Worm (Caenorhabditis elegans) whole organism, L4 larva: ENCODE results near the gene clec-233.

Experiments used
- R02D3.7 ChIP-seq: fragments of 150-350 bp; sonication (generic microtip); optimal IDR thresholded peaks from 3 replicates; lab custom pipeline; 2014; ENCODE audit warnings: missing biosample characterization, missing genetic modification characterization
- attf-4 ChIP-seq: sonication (generic microtip); optimal IDR thresholded peaks from 3 replicates; lab custom pipeline; 2017; ENCODE audit warnings: missing biosample characterization, missing genetic modification characterization
- ceh-28 ChIP-seq: fragments of 150-350 bp; optimal IDR thresholded peaks from 2 replicates; lab custom pipeline; 2014; ENCODE audit warnings: missing biosample characterization, missing genetic modification reagents, missing genetic modification characterization
- ceh-62 ChIP-seq: sonication (generic microtip); optimal IDR thresholded peaks from 2 replicates; lab custom pipeline; 2017; ENCODE audit warnings: missing biosample characterization, missing genetic modification characterization
- ceh-82 ChIP-seq: sonication (generic microtip); optimal IDR thresholded peaks from 2 replicates; lab custom pipeline; 2017; ENCODE audit warnings: missing biosample characterization, missing genetic modification characterization
- daf-16 ChIP-seq, 3 experiments: sonication (generic microtip); optimal IDR thresholded peaks; 2 replicates each; lab custom pipeline; 2016 to 2017; ENCODE audit warnings: missing genetic modification characterization in 3 of 3, missing genetic modification reagents in 3 of 3, mild to moderate bottlenecking in 2 of 3, missing compliant biosample characterization in 2 of 3, missing biosample characterization in 1 of 3, moderate library complexity in 1 of 3
- daf-19 ChIP-seq: fragments of 200-800 bp; sonication (Bioruptor generic); conservative IDR thresholded peaks from 2 replicates; pipeline ENCODE4 v1.3.6; 2022; ENCODE audit warnings: missing genetic modification characterization, missing compliant biosample characterization
- dmd-9 ChIP-seq: fragments of 200-800 bp; sonication (Bioruptor generic); IDR thresholded peaks from 2 replicates; pipeline ENCODE4 v1.3.6; 2022; ENCODE audit warnings: missing genetic modification reagents, missing genetic modification characterization, missing compliant biosample characterization
- egl-27 ChIP-seq: sonication (generic microtip); optimal IDR thresholded peaks from 3 replicates; lab custom pipeline; 2017; ENCODE audit warnings: missing biosample characterization, missing genetic modification reagents, missing genetic modification characterization
- fkh-10 ChIP-seq: fragments of 150-350 bp; optimal IDR thresholded peaks from 2 replicates; lab custom pipeline; 2014; ENCODE audit warnings: missing biosample characterization, missing genetic modification reagents, missing genetic modification characterization
- hlh-11 ChIP-seq: fragments of 200-800 bp; sonication (Bioruptor generic); optimal IDR thresholded peaks from 2 replicates; lab custom pipeline; 2018; ENCODE audit warnings: mild to moderate bottlenecking, missing genetic modification characterization, missing compliant biosample characterization
- hlh-30 ChIP-seq: sonication (generic microtip); optimal IDR thresholded peaks from 2 replicates; lab custom pipeline; 2017; ENCODE audit warnings: antibody characterized with exemption, mild to moderate bottlenecking, missing genetic modification characterization, missing compliant biosample characterization; ENCODE audit not compliant: insufficient read depth
- lin-1 ChIP-seq: fragments of 200-800 bp; sonication (Bioruptor generic); IDR thresholded peaks from 2 replicates; pipeline ENCODE4 v1.3.6; 2022; ENCODE audit warnings: missing genetic modification reagents, missing genetic modification characterization, missing compliant biosample characterization
- lir-3 ChIP-seq: sonication (generic microtip); optimal IDR thresholded peaks from 2 replicates; lab custom pipeline; 2016; ENCODE audit warnings: mild to moderate bottlenecking, missing genetic modification characterization, missing compliant biosample characterization
- lsy-2 ChIP-seq, 2 experiments: fragments of 150-350 bp in 1 of 2; sonication (generic microtip) in 1 of 2; optimal IDR thresholded peaks; 2 replicates each; lab custom pipeline; 2014 to 2017; ENCODE audit warnings: missing biosample characterization in 2 of 2, missing genetic modification characterization in 2 of 2
- madf-5 ChIP-seq, 2 experiments: fragments of 200-800 bp; sonication (Bioruptor generic); IDR thresholded peaks; 2 replicates each; pipeline ENCODE4 v1.3.6; 2022; ENCODE audit warnings: missing compliant biosample characterization in 2 of 2, missing genetic modification characterization in 2 of 2
- mdt-29 ChIP-seq: fragments of 200-800 bp; sonication (Bioruptor generic); IDR thresholded peaks from 2 replicates; pipeline ENCODE4 v1.3.6; 2022; ENCODE audit warnings: missing genetic modification reagents, missing genetic modification characterization, missing compliant biosample characterization
- mes-2 ChIP-seq: sonication (generic microtip); optimal IDR thresholded peaks from 2 replicates; lab custom pipeline; 2016; ENCODE audit warnings: missing genotype, mild to moderate bottlenecking, missing genetic modification characterization, missing compliant biosample characterization; ENCODE audit not compliant: poor library complexity, severe bottlenecking
- nhr-102 ChIP-seq: sonication (generic microtip); optimal IDR thresholded peaks from 2 replicates; lab custom pipeline; 2016; ENCODE audit warnings: mild to moderate bottlenecking, missing genetic modification characterization, moderate library complexity, missing compliant biosample characterization
- nhr-237 ChIP-seq: sonication (generic microtip); optimal IDR thresholded peaks from 2 replicates; lab custom pipeline; 2017; ENCODE audit warnings: missing biosample characterization, missing genetic modification characterization
- nhr-25 ChIP-seq: sonication (generic microtip); optimal IDR thresholded peaks from 2 replicates; lab custom pipeline; 2017; ENCODE audit warnings: missing genetic modification characterization, mild to moderate bottlenecking, missing compliant biosample characterization, antibody characterized with exemption, moderate library complexity, borderline replicate concordance; ENCODE audit not compliant: insufficient read depth
- nhr-48 ChIP-seq: sonication (generic microtip); optimal IDR thresholded peaks from 2 replicates; lab custom pipeline; 2016; ENCODE audit warnings: mild to moderate bottlenecking, missing genetic modification characterization, missing compliant biosample characterization
- nhr-77 ChIP-seq: fragments of 150-350 bp; optimal IDR thresholded peaks from 2 replicates; lab custom pipeline; 2014; ENCODE audit warnings: missing biosample characterization, missing genetic modification characterization
- pha-4 ChIP-seq, 2 experiments: fragments of 150-350 bp in 1 of 2; fragments of 200-800 bp in 1 of 2; sonication (Bioruptor generic) in 1 of 2; IDR thresholded peaks in 1 of 2; optimal IDR thresholded peaks in 1 of 2; 2 replicates each; pipeline versions ENCODE4 v1.3.6 to Lab custom; 2014 to 2022; ENCODE audit warnings: missing genetic modification characterization in 2 of 2, missing genetic modification reagents in 2 of 2, missing biosample characterization in 1 of 2, missing compliant biosample characterization in 1 of 2
- php-3 ChIP-seq: fragments of 200-800 bp; sonication (Bioruptor generic); IDR thresholded peaks from 2 replicates; pipeline ENCODE4 v1.3.6; 2022; ENCODE audit warnings: missing genetic modification reagents, missing genetic modification characterization, missing compliant biosample characterization
- saeg-2 ChIP-seq: fragments of 200-800 bp; sonication (Bioruptor generic); IDR thresholded peaks from 2 replicates; pipeline ENCODE4 v1.3.6; 2022; ENCODE audit warnings: missing genetic modification reagents, missing genetic modification characterization, missing compliant biosample characterization
- snpc-4 ChIP-seq: fragments of 150-350 bp; optimal IDR thresholded peaks from 2 replicates; lab custom pipeline; 2014; ENCODE audit warnings: missing biosample characterization, missing genetic modification characterization
- spr-3 ChIP-seq: fragments of 200-800 bp; sonication (Bioruptor generic); optimal IDR thresholded peaks from 2 replicates; lab custom pipeline; 2018; ENCODE audit warnings: mild to moderate bottlenecking, missing genetic modification characterization, missing compliant biosample characterization
- unc-62 ChIP-seq, 3 experiments: fragments of 150-350 bp in 1 of 3; sonication (generic microtip); optimal IDR thresholded peaks in 2 of 3; peaks in 1 of 3; 1 replicate in 1 of 3; 2 replicates in 2 of 3; lab custom pipeline; 2014 to 2017; ENCODE audit warnings: missing biosample characterization in 3 of 3, missing genetic modification characterization in 3 of 3, missing genetic modification reagents in 3 of 3, missing genotype in 1 of 3
- vab-7 ChIP-seq: fragments of 200-800 bp; sonication (Bioruptor generic); IDR thresholded peaks from 2 replicates; pipeline ENCODE4 v1.3.6; 2022; ENCODE audit warnings: missing genetic modification reagents, missing genetic modification characterization, missing compliant biosample characterization
- zag-1 ChIP-seq: fragments of 150-350 bp; optimal IDR thresholded peaks from 2 replicates; lab custom pipeline; 2014; ENCODE audit warnings: missing biosample characterization, missing genetic modification characterization
- zfp-2 ChIP-seq: sonication (generic microtip); optimal IDR thresholded peaks from 2 replicates; lab custom pipeline; 2016; ENCODE audit warnings: mild to moderate bottlenecking, missing genetic modification characterization, missing compliant biosample characterization
- zip-11 ChIP-seq: fragments of 200-800 bp; sonication (Bioruptor generic); IDR thresholded peaks from 2 replicates; pipeline ENCODE4 v1.3.6; 2022; ENCODE audit warnings: missing genetic modification characterization, missing compliant biosample characterization
- zip-2 ChIP-seq: fragments of 150-350 bp; optimal IDR thresholded peaks from 2 replicates; lab custom pipeline; 2014; ENCODE audit warnings: missing biosample characterization, missing genetic modification characterization

clec-233 gene

DNA sequence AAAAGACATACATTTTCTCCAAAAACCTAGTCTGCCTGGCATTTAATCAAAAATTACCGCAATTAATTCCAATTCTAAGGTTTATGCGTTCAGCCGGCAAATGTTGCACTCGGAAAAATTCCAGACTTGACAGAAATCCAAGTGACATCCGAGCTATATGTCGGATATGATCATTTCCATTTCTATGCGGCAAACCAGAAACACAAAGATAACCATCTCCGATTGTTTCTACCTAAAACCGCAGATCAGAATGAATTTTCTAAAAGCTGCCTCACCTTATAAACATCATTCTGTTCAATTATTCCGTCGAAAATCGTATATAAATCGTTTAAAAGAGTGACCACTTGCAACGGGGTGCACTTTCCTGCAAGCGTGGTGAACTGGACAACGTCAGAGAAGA is 15.4 kb downstream of the clec-233 start:
- TF ChIP-seq php-3 (no peak), zip-11 (GFP tag; lab: Robert Waterston, UW) (no peak), dmd-9 (GFP tag; lab: Robert Waterston, UW) (no peak), R02D3.7 (tag; lab: Kevin White, UChicago) (no peak), zfp-2 (tag; lab: Kevin White, UChicago) (no peak)

DNA sequence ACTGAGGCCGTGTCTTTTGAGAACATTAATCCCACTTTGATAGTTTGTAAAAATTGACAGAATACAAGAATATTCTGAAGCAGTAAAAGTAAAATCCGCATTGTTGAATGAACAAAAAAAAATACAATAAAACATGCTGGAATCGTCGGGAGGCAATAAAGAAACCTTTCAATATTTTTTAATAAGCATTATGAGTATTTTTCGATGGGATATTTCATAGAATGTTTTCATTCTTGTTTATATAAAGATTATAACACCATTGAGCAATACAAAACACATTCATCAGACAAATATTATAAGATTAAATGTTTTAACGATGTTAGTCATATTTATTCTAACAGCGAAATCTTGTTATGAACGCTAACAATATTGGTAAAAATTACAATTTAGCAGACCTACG is 20.0 kb downstream of the clec-233 start, which contains the start of gene gcy-20:
TSS of gene gcy-20 (minus strand) at position 101 of the 400 bp plus-strand sequence.
- TF ChIP-seq pha-4 (GFP tag; IDR thresholded peaks at IDR 0.05; lab: Robert Waterston, UW) (no peak), pha-4 (tag; optimal IDR thresholded peaks at IDR 0.05; lab: Kevin White, UChicago) (no peak), zip-2 (tag; lab: Kevin White, UChicago) (no peak), nhr-77 (tag; lab: Kevin White, UChicago) (no peak), daf-19 (GFP tag; lab: Robert Waterston, UW) (no peak)

DNA sequence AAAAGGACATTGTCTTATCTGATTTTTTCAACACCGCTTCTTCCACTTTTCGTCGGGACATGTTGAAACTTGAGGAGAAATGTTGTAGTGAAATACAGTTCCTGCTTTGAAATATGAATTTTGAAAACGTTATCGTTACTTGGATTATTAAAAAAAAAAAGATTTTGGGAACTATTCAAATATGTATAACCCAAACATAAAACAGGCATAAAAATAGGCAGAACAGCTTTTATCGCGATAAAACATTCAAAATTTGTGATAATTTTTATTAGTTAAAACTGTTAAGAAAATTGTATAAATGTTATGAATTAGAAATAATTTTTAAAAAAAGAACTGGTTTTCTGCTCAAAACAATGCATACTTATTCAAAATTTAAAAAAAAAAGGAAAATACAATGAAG is 22.7 kb downstream of the clec-233 start, which contains the start of gene bgnt-1.3:
TSS of gene bgnt-1.3 (minus strand) at position 101 of the 400 bp plus-strand sequence.
- TF ChIP-seq lin-1 (GFP tag; lab: Robert Waterston, UW) = no peak
- TF ChIP-seq nhr-48 (tag; lab: Kevin White, UChicago) = no peak
- no peak for TF ChIP-seq ceh-82 (tag; lab: Kevin White, UChicago)
- TF ChIP-seq hlh-11 (tag; lab: Kevin White, UChicago) = no peak
- TF ChIP-seq madf-5 (GFP tag; IDR thresholded peaks at IDR 0.05; lab: Robert Waterston, UW) = no peak
- TF ChIP-seq saeg-2 (GFP tag; lab: Robert Waterston, UW) = no peak
- TF ChIP-seq mes-2 (tag; lab: Kevin White, UChicago) = no peak

DNA sequence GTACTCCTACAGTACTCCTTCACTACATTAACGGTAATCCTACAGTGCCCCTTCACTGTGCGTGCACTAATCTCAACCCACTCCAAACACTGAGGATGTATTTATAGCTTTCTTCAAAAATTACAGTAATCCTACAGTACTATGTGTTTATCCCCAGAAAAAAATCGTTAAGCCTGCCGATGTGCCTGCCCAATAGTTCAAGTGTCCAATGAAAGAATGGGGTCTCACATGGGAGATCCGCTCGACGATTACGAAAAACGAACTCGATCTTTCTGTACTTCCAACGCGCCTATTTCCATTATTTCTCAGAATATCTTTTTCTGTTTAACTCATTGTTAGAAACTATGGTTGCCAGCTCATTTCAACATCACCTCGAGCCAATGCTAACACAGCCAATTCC is 24.4 kb downstream of the clec-233 start, which contains the start of gene nhr-218:
TSS of gene nhr-218 (plus strand) at position 301 of the 400 bp plus-strand sequence.
- TF ChIP-seq unc-62 (GFP tag; optimal IDR thresholded peaks at IDR 0.05 in 1 of 2; lab: Kevin White, UChicago) (peak in 1 of 2 experiments; percentile 33), unc-62 (tag; optimal IDR thresholded peaks at IDR 0.05; lab: Kevin White, UChicago) (no peak), fkh-10 (GFP tag; lab: Kevin White, UChicago) (no peak)
- TF ChIP-seq, all 104 proteins: peak for 1

DNA sequence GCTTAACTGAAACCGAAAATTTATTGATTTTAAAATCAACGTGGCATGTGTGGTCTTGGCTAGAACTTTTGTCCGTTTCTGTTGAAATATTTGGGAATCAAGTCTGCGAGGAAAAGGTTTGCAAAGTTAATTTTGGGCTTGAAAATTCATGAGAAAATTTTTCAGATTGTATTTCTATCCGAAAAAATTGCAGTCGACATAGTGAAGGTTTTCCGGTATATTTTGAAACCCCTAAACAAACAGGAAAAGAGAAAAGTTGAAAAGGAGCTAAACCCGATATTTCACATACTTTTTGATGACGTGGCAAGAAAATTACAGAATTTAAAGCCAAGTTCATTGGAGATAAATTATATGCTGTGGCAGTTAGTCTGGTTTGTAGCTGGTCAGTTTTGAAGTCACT is 26.0 kb downstream of the clec-233 start, which contains the start of gene nhr-127:
TSS of gene nhr-127 (plus strand) at position 301 of the 400 bp plus-strand sequence.
- TF ChIP-seq zag-1 (no peak), egl-27 (tag; lab: Kevin White, UChicago) (no peak), mdt-29 (GFP tag; lab: Robert Waterston, UW) (no peak), vab-7 (GFP tag; lab: Robert Waterston, UW) (no peak), unc-62 (GFP tag; optimal IDR thresholded peaks at IDR 0.05 in 1 of 2; lab: Kevin White, UChicago) (no peak), unc-62 (tag; optimal IDR thresholded peaks at IDR 0.05; lab: Kevin White, UChicago) (no peak), ceh-62 (tag; lab: Kevin White, UChicago) (no peak), lir-3 (tag; lab: Kevin White, UChicago) (no peak), nhr-237 (tag; lab: Kevin White, UChicago) (no peak), lsy-2 (tag; optimal IDR thresholded peaks at IDR 0.05; lab: Kevin White, UChicago) (no peak), zfp-2 (tag; lab: Kevin White, UChicago) (no peak), nhr-102 (tag; lab: Kevin White, UChicago) (no peak), attf-4 (tag; lab: Kevin White, UChicago) (no peak), spr-3 (GFP tag; lab: Kevin White, UChicago) (no peak), ceh-28 (no peak), hlh-30 (tag; lab: Kevin White, UChicago) (no peak), daf-16 (GFP tag; optimal IDR thresholded peaks at IDR 0.05; lab: Kevin White, UChicago) (no peak), daf-16 (tag; optimal IDR thresholded peaks at IDR 0.05; lab: Kevin White, UChicago) (no peak), nhr-25 (no peak), snpc-4 (tag; lab: Kevin White, UChicago) (no peak), mes-2 (tag; lab: Kevin White, UChicago) (no peak)
